Worm (Caenorhabditis elegans) whole organism, L4/young adult: ENCODE measurements around the gene C18H9.1.

Source experiments
- W03F9.2 ChIP-seq: fragments of 150-350 bp; optimal IDR thresholded peaks from 2 replicates; lab custom pipeline; 2014; ENCODE audit warnings: missing biosample characterization, missing genetic modification characterization
- dao-5 ChIP-seq: sonication (generic microtip); optimal IDR thresholded peaks from 2 replicates; lab custom pipeline; 2016; ENCODE audit warnings: missing genotype, missing genetic modification characterization, moderate library complexity, missing compliant biosample characterization
- him-1 ChIP-seq: sonication (generic microtip); optimal IDR thresholded peaks from 2 replicates; lab custom pipeline; 2016; ENCODE audit warnings: missing genotype, missing genetic modification reagents, missing genetic modification characterization, missing compliant biosample characterization

DNA sequence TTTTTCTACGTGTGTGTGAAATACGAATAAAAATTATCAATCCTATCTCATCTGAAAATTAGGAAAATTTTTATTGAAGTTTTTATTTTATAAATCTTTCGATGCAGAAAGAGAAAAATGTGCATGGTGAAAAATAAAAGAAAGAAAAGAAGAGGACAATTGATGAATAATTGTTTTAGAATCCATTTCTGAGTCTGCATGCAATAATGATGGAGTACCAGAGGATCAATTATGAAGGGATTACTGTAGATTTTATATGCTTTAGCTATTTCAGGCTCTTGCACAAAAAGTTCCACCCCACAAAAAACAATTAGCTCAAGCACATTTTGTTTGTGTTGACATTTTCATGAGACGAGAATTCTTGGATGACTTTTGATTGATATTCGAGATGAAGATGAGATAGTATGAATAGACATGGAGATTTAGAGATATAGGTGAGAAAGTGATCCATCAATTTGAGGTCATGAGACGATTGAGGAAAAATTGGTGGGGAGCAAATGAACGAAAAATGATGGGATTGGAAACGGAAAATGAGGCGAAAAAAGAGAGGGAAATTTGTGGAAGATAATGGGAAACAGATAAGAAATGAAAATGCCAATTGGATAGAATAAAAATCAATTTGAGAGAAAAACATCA, 6.8 kb downstream of the C18H9.1 start, which contains the start of gene rpy-1:
- TF ChIP-seq him-1 (tag; lab: Kevin White, UChicago), result no peak
- no peak for TF ChIP-seq W03F9.2
- TF ChIP-seq dao-5 (tag; lab: Kevin White, UChicago), result no peak
